Worm (Caenorhabditis elegans): ENCODE results near the gene W07E6.5.

DNA sequence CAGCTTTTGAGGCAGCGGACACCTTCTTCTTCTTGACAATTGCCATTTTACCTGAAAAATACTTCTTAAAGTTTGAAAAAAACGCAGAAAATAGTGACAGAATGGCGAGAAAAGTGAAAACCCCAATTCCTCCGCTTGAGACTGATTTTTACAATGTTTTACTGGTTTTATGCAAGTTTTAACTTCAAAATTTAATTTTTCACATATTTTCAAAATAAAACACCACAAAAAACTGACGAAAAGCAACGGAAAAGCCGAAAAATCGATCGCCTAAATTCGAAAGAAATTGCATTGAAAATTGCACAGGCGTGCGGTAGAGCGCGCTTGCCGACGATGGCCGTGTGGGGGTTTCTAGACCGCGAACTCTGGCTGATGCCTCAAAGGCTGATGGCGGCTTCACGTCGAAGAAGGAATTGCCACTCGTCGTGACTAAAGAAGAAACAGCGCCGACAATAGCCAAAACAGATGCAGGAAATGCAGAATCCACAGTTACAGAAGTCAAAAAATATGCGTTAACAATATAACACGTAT, 2.7 kb downstream of the W07E6.5 start, which contains the start of gene nsun-1:
- TF ChIP-seq madf-8 (GFP tag; conservative IDR thresholded peaks at IDR 0.05), result no peak
- TF ChIP-seq F57A8.1 (GFP tag; optimal IDR thresholded peaks at IDR 0.05), result no peak
- TF ChIP-seq lin-26 (GFP tag; IDR thresholded peaks at IDR 0.05), result no peak
- no peak for TF ChIP-seq ama-1 (optimal IDR thresholded peaks at IDR 0.05)
- no peak for TF ChIP-seq ama-1 (GFP tag; optimal IDR thresholded peaks at IDR 0.05)
- no peak for TF ChIP-seq C17E4.6 (GFP tag; IDR thresholded peaks at IDR 0.05)
- TF ChIP-seq Y53G8AR.9 (GFP tag; conservative IDR thresholded peaks at IDR 0.05), result no peak
